Worm (Caenorhabditis elegans) whole organism, young adult: ENCODE results near the gene ptr-13.

Experiments used
- B0035.1 ChIP-seq: sonication (generic microtip); optimal IDR thresholded peaks from 2 replicates; lab custom pipeline; 2016; ENCODE audit warnings: missing genetic modification characterization, mild to moderate bottlenecking, missing compliant biosample characterization, missing genotype, missing genetic modification reagents
- F55B11.4 ChIP-seq: sonication (generic microtip); optimal IDR thresholded peaks from 2 replicates; lab custom pipeline; 2016; ENCODE audit warnings: missing compliant biosample characterization, missing genetic modification characterization, borderline replicate concordance; ENCODE audit not compliant: insufficient read depth
- Y53F4B.3 ChIP-seq: fragments of 200-800 bp; sonication (Bioruptor generic); IDR thresholded peaks from 2 replicates; pipeline ENCODE4 v1.3.6; 2022; ENCODE audit warnings: missing genetic modification reagents, missing genetic modification characterization, missing compliant biosample characterization
- Y67H2A.10 ChIP-seq: fragments of 200-800 bp; sonication (Bioruptor generic); conservative IDR thresholded peaks from 2 replicates; pipeline ENCODE4 v1.3.6; 2022; ENCODE audit warnings: missing genetic modification reagents, missing genetic modification characterization, missing compliant biosample characterization
- ama-1 ChIP-seq, 3 experiments: fragments of 150-350 bp in 1 of 3; sonication (generic microtip) in 2 of 3; optimal IDR thresholded peaks; 2 replicates each; lab custom pipeline; 2014 to 2018; ENCODE audit warnings: missing biosample characterization in 2 of 3, missing genetic modification characterization in 2 of 3, missing genetic modification reagents in 2 of 3
- athp-1 ChIP-seq: sonication (generic microtip); optimal IDR thresholded peaks from 2 replicates; lab custom pipeline; 2017; ENCODE audit warnings: mild to moderate bottlenecking, missing genetic modification characterization, missing compliant biosample characterization
- ceh-40 ChIP-seq: fragments of 200-800 bp; sonication (Bioruptor generic); IDR thresholded peaks from 2 replicates; pipeline ENCODE4 v1.3.6; 2022; ENCODE audit warnings: missing genetic modification characterization, missing compliant biosample characterization
- efl-1 ChIP-seq: fragments of 150-350 bp; optimal IDR thresholded peaks from 2 replicates; lab custom pipeline; 2014; ENCODE audit warnings: missing biosample characterization, missing genetic modification reagents, missing genetic modification characterization
- ekl-4 ChIP-seq: fragments of 200-800 bp; sonication (Bioruptor generic); IDR thresholded peaks from 2 replicates; pipeline ENCODE4 v1.3.6; 2022; ENCODE audit warnings: missing genetic modification reagents, missing genetic modification characterization, missing compliant biosample characterization
- him-1 ChIP-seq: sonication (generic microtip); optimal IDR thresholded peaks from 2 replicates; lab custom pipeline; 2016; ENCODE audit warnings: missing genotype, missing genetic modification reagents, missing genetic modification characterization, missing compliant biosample characterization
- hmg-1.2 ChIP-seq: fragments of 200-800 bp; sonication (Bioruptor generic); IDR thresholded peaks from 2 replicates; pipeline ENCODE4 v1.3.6; 2022; ENCODE audit warnings: missing genetic modification reagents, missing genetic modification characterization, missing compliant biosample characterization
- madf-10 ChIP-seq: sonication (generic microtip); optimal IDR thresholded peaks from 2 replicates; lab custom pipeline; 2016; ENCODE audit warnings: mild to moderate bottlenecking, missing genetic modification characterization, missing compliant biosample characterization
- nhr-27 ChIP-seq: fragments of 200-800 bp; sonication (Bioruptor generic); optimal IDR thresholded peaks from 2 replicates; lab custom pipeline; 2018; ENCODE audit warnings: mild to moderate bottlenecking, missing genetic modification characterization, moderate library complexity, missing compliant biosample characterization
- snpc-4 ChIP-seq, 5 experiments: fragments of 150-350 bp in 1 of 5; sonication (generic microtip) in 4 of 5; optimal IDR thresholded peaks; 2 replicates each; lab custom pipeline; 2014 to 2018; ENCODE audit warnings: missing genetic modification characterization in 5 of 5, missing biosample characterization in 3 of 5, antibody characterized with exemption in 2 of 5, mild to moderate bottlenecking in 2 of 5, missing compliant biosample characterization in 2 of 5, missing genotype in 2 of 5, moderate library complexity in 2 of 5, missing genetic modification reagents in 1 of 5

DNA sequence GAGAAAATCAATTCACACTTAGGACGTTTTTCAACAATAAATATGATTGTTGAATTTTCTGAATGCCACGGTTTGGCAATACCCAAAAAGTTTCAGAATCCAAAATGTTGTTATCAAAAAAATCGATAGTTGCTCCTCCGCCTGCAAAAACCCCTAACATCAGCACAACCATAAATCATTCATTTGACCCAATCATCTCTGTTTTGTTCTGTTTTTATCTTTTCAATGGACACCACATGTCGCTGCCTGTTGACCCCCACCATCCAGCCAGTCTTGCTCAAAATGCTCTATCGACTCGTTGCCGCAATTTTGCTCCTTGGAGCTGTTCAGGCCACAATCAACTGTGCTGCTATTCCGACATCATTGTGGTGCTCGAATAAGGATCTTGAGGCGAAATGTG, 25.7 kb upstream of the ptr-13 start, which contains the start of gene F37H8.5:
- TF ChIP-seq ceh-40 (GFP tag; lab: Robert Waterston, UW) (no peak), efl-1 (GFP tag; lab: Kevin White, UChicago) (no peak), athp-1 (no peak), F55B11.4 (no peak), him-1 (tag; lab: Kevin White, UChicago) (no peak), snpc-4 (GFP tag; optimal IDR thresholded peaks at IDR 0.05; lab: Kevin White, UChicago) (no peak), snpc-4 (tag; optimal IDR thresholded peaks at IDR 0.05; lab: Kevin White, UChicago) (no peak), ekl-4 (GFP tag; lab: Robert Waterston, UW) (no peak), ama-1 (optimal IDR thresholded peaks at IDR 0.05; lab: Kevin White, UChicago) (no peak), ama-1 (GFP tag; optimal IDR thresholded peaks at IDR 0.05; lab: Kevin White, UChicago) (no peak), Y53F4B.3 (GFP tag; lab: Robert Waterston, UW) (no peak), B0035.1 (tag; lab: Kevin White, UChicago) (no peak), madf-10 (tag; lab: Kevin White, UChicago) (no peak), nhr-27 (tag; lab: Kevin White, UChicago) (no peak), Y67H2A.10 (no peak), hmg-1.2 (no peak)
